Worm (Caenorhabditis elegans) whole organism, young adult: ENCODE measurements around the gene T03G11.9.

Experiments used
- B0336.3 ChIP-seq: fragments of 200-800 bp; sonication (Bioruptor generic); IDR thresholded peaks from 2 replicates; pipeline ENCODE4 v1.3.6; 2022; ENCODE audit warnings: missing genetic modification characterization, missing compliant biosample characterization
- F22D6.2 ChIP-seq: sonication (generic microtip); optimal IDR thresholded peaks from 2 replicates; lab custom pipeline; 2016; ENCODE audit warnings: mild to moderate bottlenecking, missing genetic modification characterization, missing compliant biosample characterization
- F37B4.10 ChIP-seq: fragments of 200-800 bp; sonication (Bioruptor generic); IDR thresholded peaks from 2 replicates; pipeline ENCODE4 v1.3.6; 2022; ENCODE audit warnings: missing genetic modification characterization, missing compliant biosample characterization
- F49E8.2 ChIP-seq: sonication (generic microtip); optimal IDR thresholded peaks from 3 replicates; lab custom pipeline; 2017; ENCODE audit warnings: missing genetic modification characterization, mild to moderate bottlenecking, missing compliant biosample characterization, antibody characterized with exemption, moderate library complexity; ENCODE audit not compliant: insufficient read depth
- F52B5.7 ChIP-seq: sonication (generic microtip); optimal IDR thresholded peaks from 2 replicates; lab custom pipeline; 2016; ENCODE audit warnings: mild to moderate bottlenecking, missing genetic modification characterization, missing compliant biosample characterization
- F57A8.1 ChIP-seq: fragments of 200-800 bp; sonication (Bioruptor generic); optimal IDR thresholded peaks from 2 replicates; lab custom pipeline; 2018; ENCODE audit warnings: mild to moderate bottlenecking, missing genetic modification characterization, moderate library complexity, missing compliant biosample characterization
- F57C9.4 ChIP-seq: sonication (generic microtip); optimal IDR thresholded peaks from 2 replicates; lab custom pipeline; 2017; ENCODE audit warnings: mild to moderate bottlenecking, missing genetic modification characterization, missing compliant biosample characterization
- K12H6.12 ChIP-seq: fragments of 200-800 bp; sonication (Bioruptor generic); optimal IDR thresholded peaks from 2 replicates; lab custom pipeline; 2018; ENCODE audit warnings: mild to moderate bottlenecking, missing genetic modification characterization, missing compliant biosample characterization
- T07F8.4 ChIP-seq: sonication (generic microtip); optimal IDR thresholded peaks from 2 replicates; lab custom pipeline; 2016; ENCODE audit warnings: mild to moderate bottlenecking, missing genetic modification characterization, moderate library complexity, missing compliant biosample characterization
- T26A5.8 ChIP-seq: sonication (generic microtip); optimal IDR thresholded peaks from 2 replicates; lab custom pipeline; 2016; ENCODE audit warnings: missing genetic modification characterization, missing compliant biosample characterization
- Y67H2A.10 ChIP-seq: fragments of 200-800 bp; sonication (Bioruptor generic); conservative IDR thresholded peaks from 2 replicates; pipeline ENCODE4 v1.3.6; 2022; ENCODE audit warnings: missing genetic modification reagents, missing genetic modification characterization, missing compliant biosample characterization
- bed-1 ChIP-seq: fragments of 200-800 bp; sonication (Bioruptor generic); IDR thresholded peaks from 2 replicates; pipeline ENCODE4 v1.3.6; 2022; ENCODE audit warnings: missing genetic modification reagents, missing genetic modification characterization, missing compliant biosample characterization
- ceh-27 ChIP-seq: fragments of 200-800 bp; sonication (Bioruptor generic); optimal IDR thresholded peaks from 2 replicates; lab custom pipeline; 2018; ENCODE audit warnings: mild to moderate bottlenecking, missing genetic modification characterization, moderate library complexity, missing compliant biosample characterization
- ceh-40 ChIP-seq: fragments of 200-800 bp; sonication (Bioruptor generic); IDR thresholded peaks from 2 replicates; pipeline ENCODE4 v1.3.6; 2022; ENCODE audit warnings: missing genetic modification characterization, missing compliant biosample characterization
- ceh-58 ChIP-seq: fragments of 200-800 bp; sonication (Bioruptor generic); IDR thresholded peaks from 2 replicates; pipeline ENCODE4 v1.3.6; 2022; ENCODE audit warnings: missing genetic modification characterization, missing compliant biosample characterization
- ceh-91 ChIP-seq: fragments of 200-800 bp; sonication (Bioruptor generic); IDR thresholded peaks from 2 replicates; pipeline ENCODE4 v1.3.6; 2022; ENCODE audit warnings: missing genetic modification reagents, missing genetic modification characterization, missing compliant biosample characterization
- dox-1 ChIP-seq: fragments of 200-800 bp; sonication (Bioruptor generic); IDR thresholded peaks from 2 replicates; pipeline ENCODE4 v1.3.6; 2022; ENCODE audit warnings: missing genetic modification reagents, missing genetic modification characterization, missing compliant biosample characterization
- dpff-1 ChIP-seq: sonication (generic microtip); optimal IDR thresholded peaks from 2 replicates; lab custom pipeline; 2017; ENCODE audit warnings: mild to moderate bottlenecking, missing genetic modification characterization, missing compliant biosample characterization
- egrh-3 ChIP-seq: fragments of 200-800 bp; sonication (Bioruptor generic); IDR thresholded peaks from 2 replicates; pipeline ENCODE4 v1.3.6; 2022; ENCODE audit warnings: missing genetic modification reagents, missing genetic modification characterization, missing compliant biosample characterization
- fkh-3 ChIP-seq: sonication (generic microtip); optimal IDR thresholded peaks from 2 replicates; lab custom pipeline; 2016; ENCODE audit warnings: mild to moderate bottlenecking, missing genetic modification characterization, missing compliant biosample characterization
- gei-17 ChIP-seq: fragments of 200-800 bp; sonication (Bioruptor generic); optimal IDR thresholded peaks from 2 replicates; lab custom pipeline; 2018; ENCODE audit warnings: mild to moderate bottlenecking, missing genetic modification characterization, missing compliant biosample characterization
- hmg-1.2 ChIP-seq: fragments of 200-800 bp; sonication (Bioruptor generic); IDR thresholded peaks from 2 replicates; pipeline ENCODE4 v1.3.6; 2022; ENCODE audit warnings: missing genetic modification reagents, missing genetic modification characterization, missing compliant biosample characterization
- hsf-1 ChIP-seq: fragments of 200-800 bp; sonication (Bioruptor generic); IDR thresholded peaks from 2 replicates; pipeline ENCODE4 v1.3.6; 2022; ENCODE audit warnings: missing genetic modification reagents, missing genetic modification characterization, missing compliant biosample characterization
- lag-1 ChIP-seq: fragments of 200-800 bp; sonication (Bioruptor generic); IDR thresholded peaks from 2 replicates; pipeline ENCODE4 v1.3.6; 2022; ENCODE audit warnings: missing genetic modification reagents, missing genetic modification characterization, missing compliant biosample characterization
- lin-26 ChIP-seq: fragments of 200-800 bp; sonication (Bioruptor generic); IDR thresholded peaks from 2 replicates; pipeline ENCODE4 v1.3.6; 2022; ENCODE audit warnings: missing genetic modification reagents, missing genetic modification characterization, missing compliant biosample characterization
- lin-40 ChIP-seq: sonication (generic microtip); optimal IDR thresholded peaks from 2 replicates; lab custom pipeline; 2016; ENCODE audit warnings: missing genetic modification characterization, mild to moderate bottlenecking, missing compliant biosample characterization, missing genotype, missing genetic modification reagents
- lsy-27 ChIP-seq: sonication (generic microtip); optimal IDR thresholded peaks from 2 replicates; lab custom pipeline; 2017; ENCODE audit warnings: missing genetic modification characterization, mild to moderate bottlenecking, missing compliant biosample characterization, antibody characterized with exemption, missing genotype, borderline replicate concordance; ENCODE audit not compliant: insufficient read depth
- mel-28 ChIP-seq: sonication (generic microtip); optimal IDR thresholded peaks from 2 replicates; lab custom pipeline; 2016; ENCODE audit warnings: borderline replicate concordance, mild to moderate bottlenecking, missing genetic modification characterization, missing compliant biosample characterization
- nfyb-1 ChIP-seq: fragments of 200-800 bp; sonication (Bioruptor generic); IDR thresholded peaks from 2 replicates; pipeline ENCODE4 v1.3.6; 2022; ENCODE audit warnings: missing genetic modification reagents, missing genetic modification characterization, missing compliant biosample characterization
- nhr-179 ChIP-seq: sonication (generic microtip); optimal IDR thresholded peaks from 2 replicates; lab custom pipeline; 2016; ENCODE audit warnings: mild to moderate bottlenecking, missing genetic modification characterization, missing compliant biosample characterization
- nhr-27 ChIP-seq: fragments of 200-800 bp; sonication (Bioruptor generic); optimal IDR thresholded peaks from 2 replicates; lab custom pipeline; 2018; ENCODE audit warnings: mild to moderate bottlenecking, missing genetic modification characterization, moderate library complexity, missing compliant biosample characterization
- nhr-80 ChIP-seq: sonication (generic microtip); optimal IDR thresholded peaks from 2 replicates; lab custom pipeline; 2016; ENCODE audit warnings: missing genetic modification characterization, missing compliant biosample characterization
- rpc-1 ChIP-seq, 2 experiments: fragments of 150-350 bp in 1 of 2; sonication (generic microtip) in 1 of 2; optimal IDR thresholded peaks; 2 replicates each; lab custom pipeline; 2014 to 2018; ENCODE audit warnings: missing biosample characterization in 1 of 2, missing genetic modification characterization in 1 of 2, missing genetic modification reagents in 1 of 2, missing genotype in 1 of 2
- snpc-1.3 ChIP-seq: sonication (generic microtip); optimal IDR thresholded peaks from 2 replicates; lab custom pipeline; 2017; ENCODE audit warnings: missing genetic modification characterization, mild to moderate bottlenecking, missing compliant biosample characterization, antibody characterized with exemption, moderate library complexity, missing genotype, missing genetic modification reagents; ENCODE audit not compliant: insufficient read depth
- tbp1 ChIP-seq: fragments of 200-800 bp; sonication (Bioruptor generic); optimal IDR thresholded peaks from 2 replicates; lab custom pipeline; 2018; ENCODE audit warnings: mild to moderate bottlenecking, missing genetic modification characterization, missing compliant biosample characterization
- ztf-25 ChIP-seq: fragments of 200-800 bp; sonication (Bioruptor generic); IDR thresholded peaks from 2 replicates; pipeline ENCODE4 v1.3.6; 2022; ENCODE audit warnings: missing genetic modification reagents, missing genetic modification characterization, missing compliant biosample characterization
- ztf-26 ChIP-seq: sonication (generic microtip); optimal IDR thresholded peaks from 2 replicates; lab custom pipeline; 2017; ENCODE audit warnings: missing genetic modification characterization, missing compliant biosample characterization

The T03G11.9 gene

DNA sequence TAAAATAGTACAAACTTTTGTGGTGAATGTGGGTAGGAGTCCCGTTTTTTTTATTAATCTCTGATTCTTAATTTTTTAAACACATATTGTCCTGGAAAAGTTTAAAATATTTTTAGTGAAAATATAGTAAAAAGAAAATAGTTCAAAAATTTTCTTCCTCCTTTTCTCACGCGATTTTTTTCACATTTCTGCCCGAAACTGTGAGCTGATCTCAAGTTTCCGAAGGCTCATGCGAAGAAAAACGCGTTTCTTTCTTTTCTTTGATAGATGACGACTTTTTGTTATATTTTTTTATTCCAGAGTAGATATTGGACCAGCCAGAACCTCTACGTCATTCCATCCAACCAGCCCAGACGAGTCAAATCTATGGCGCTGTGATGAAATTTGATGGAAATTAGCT, at the start of gene T03G11.9:
Gene T03G11.9 (plus strand): TSS at position 301 of the 400 bp plus-strand sequence.
- TF ChIP-seq dpff-1 (no peak), F49E8.2 (tag; lab: Kevin White, UChicago) (no peak), nhr-80 (tag; lab: Kevin White, UChicago) (no peak), fkh-3 (tag; lab: Kevin White, UChicago) (no peak), nfyb-1 (GFP tag; lab: Robert Waterston, UW) (no peak), lin-40 (tag; lab: Kevin White, UChicago) (no peak), F22D6.2 (tag; lab: Kevin White, UChicago) (no peak), lsy-27 (tag; lab: Kevin White, UChicago) (no peak), B0336.3 (no peak), nhr-179 (tag; lab: Kevin White, UChicago) (no peak), lag-1 (GFP tag; lab: Robert Waterston, UW) (no peak), T26A5.8 (no peak), F37B4.10 (no peak), lin-26 (GFP tag; lab: Robert Waterston, UW) (no peak)

DNA sequence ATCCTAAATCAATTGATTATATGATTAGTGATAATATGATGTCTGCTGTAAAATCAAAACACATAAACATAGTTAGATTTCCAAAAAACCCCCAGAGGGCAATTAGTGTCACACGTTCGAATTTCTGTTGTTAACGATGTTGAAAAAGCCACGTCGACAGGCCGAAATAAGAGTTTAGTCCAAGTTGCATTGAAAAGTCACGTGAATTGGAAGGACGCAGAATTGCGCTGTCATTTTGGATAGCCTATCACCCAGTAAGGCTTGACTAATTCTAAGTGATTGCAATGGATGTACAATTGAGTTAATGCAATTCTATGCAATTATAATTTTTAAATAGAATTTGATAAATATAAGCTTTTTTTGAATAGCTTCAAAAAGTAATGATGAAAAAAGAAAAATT, 48.5 kb upstream of the T03G11.9 start:
- no peak for TF ChIP-seq ceh-91 (GFP tag; lab: Robert Waterston, UW)
- no peak for TF ChIP-seq dox-1 (GFP tag; lab: Robert Waterston, UW)
- peak; percentile 24 for TF ChIP-seq ztf-26 (tag; lab: Kevin White, UChicago)
- no peak for TF ChIP-seq F57A8.1 (GFP tag; lab: Kevin White, UChicago)
- TF ChIP-seq ceh-58: no peak

DNA sequence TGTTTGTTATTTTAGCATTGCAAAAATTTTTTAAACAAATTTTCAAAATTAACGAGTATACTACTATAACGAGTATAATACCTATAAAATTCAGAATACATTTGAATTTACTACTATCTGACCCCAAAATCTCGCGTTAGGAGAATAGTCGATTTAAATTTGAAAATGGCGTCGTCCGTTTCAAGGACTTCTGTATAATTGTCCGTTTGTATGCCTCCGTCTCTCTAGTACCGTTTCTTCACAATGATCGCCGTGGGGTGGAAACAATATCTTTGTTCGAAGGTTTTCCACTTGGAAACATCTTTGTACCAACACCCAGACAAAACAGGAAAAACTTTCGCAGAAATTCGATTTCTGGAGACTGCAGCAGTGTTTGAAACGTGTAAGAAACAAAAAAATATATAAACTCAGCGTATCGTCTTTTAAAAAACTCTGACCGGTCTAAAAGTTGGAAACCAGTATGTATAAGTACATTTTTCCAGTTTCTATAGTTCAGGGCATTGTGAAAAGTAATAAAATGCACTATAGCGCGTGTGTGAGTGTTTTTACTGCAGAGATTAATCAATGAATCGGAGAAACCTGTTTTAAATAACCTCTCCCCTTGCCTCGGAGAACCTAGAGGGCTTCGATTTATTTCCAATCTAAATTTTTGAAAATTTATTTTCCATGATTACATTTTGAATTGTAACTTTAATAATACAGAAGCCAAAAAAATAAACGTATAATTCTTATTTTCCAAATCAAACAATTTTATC, 46.1 kb upstream of the T03G11.9 start:
- no peak for TF ChIP-seq T07F8.4
- TF ChIP-seq ceh-40 (GFP tag; lab: Robert Waterston, UW): no peak
- TF ChIP-seq K12H6.12: no peak
- TF ChIP-seq nhr-27 (tag; lab: Kevin White, UChicago): no peak
- no peak for TF ChIP-seq F57C9.4 (tag; lab: Kevin White, UChicago)
- no peak for TF ChIP-seq Y67H2A.10 (GFP tag; lab: Robert Waterston, UW)
- no peak for TF ChIP-seq tbp1 (GFP tag; lab: Kevin White, UChicago)
- TF ChIP-seq bed-1 (GFP tag; lab: Robert Waterston, UW): no peak
- no peak for TF ChIP-seq rpc-1 (optimal IDR thresholded peaks at IDR 0.05; lab: Kevin White, UChicago)
- no peak for TF ChIP-seq rpc-1 (tag; optimal IDR thresholded peaks at IDR 0.05; lab: Kevin White, UChicago)
- TF ChIP-seq mel-28: no peak
- no peak for TF ChIP-seq gei-17 (GFP tag; lab: Kevin White, UChicago)
- TF ChIP-seq, all 124 proteins: peak for 0

DNA sequence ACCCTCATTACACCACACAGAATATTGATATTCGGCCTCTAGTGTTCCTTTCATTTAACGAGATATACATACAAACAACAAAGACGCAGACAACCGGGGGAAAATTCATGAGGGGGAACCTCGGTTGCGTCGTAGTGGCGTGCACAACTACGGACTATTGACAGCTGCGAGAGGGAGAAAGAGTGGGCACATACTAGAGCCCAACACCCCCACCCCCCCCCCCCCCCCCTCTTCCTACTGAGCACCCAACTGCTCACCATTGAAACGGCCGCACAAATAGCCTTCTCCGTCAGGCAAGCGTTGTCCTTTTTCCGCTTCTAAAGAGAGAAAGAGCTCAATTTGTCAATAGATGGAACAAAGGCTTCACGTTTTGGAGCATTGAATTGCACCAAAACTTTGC, 43.9 kb upstream of the T03G11.9 start:
- TF ChIP-seq hsf-1 (GFP tag; lab: Robert Waterston, UW) (no peak), K12H6.12 (peak; percentile 68), snpc-1.3 (tag; lab: Kevin White, UChicago) (no peak), hmg-1.2 (GFP tag; lab: Robert Waterston, UW) (peak; percentile 25; the same call in 1 of the 2 replicates), F52B5.7 (tag; lab: Kevin White, UChicago) (no peak), ztf-25 (GFP tag; lab: Robert Waterston, UW) (no peak), ceh-27 (GFP tag; lab: Kevin White, UChicago) (peak; percentile 38), egrh-3 (GFP tag; lab: Robert Waterston, UW) (peak; percentile 56; the same call in 1 of the 2 replicates)
